Worm (Caenorhabditis elegans): ENCODE results near the gene cyp-32A1.

Gene cyp-32A1

ce11 chrV:7811758-7812157 lies 30.1 kb downstream of the cyp-32A1 start, which contains the start of gene ZK742.4:
TSS of gene ZK742.4 (minus strand) at chrV:7811792.
- no peak for TF ChIP-seq K12H6.12 (tag; optimal IDR thresholded peaks at IDR 0.05)
- no peak for TF ChIP-seq B0336.3 (GFP tag; IDR thresholded peaks at IDR 0.05)
- no peak for TF ChIP-seq ZK185.1 (tag; optimal IDR thresholded peaks at IDR 0.05; ENCODE audit: poor library complexity, severe bottlenecking)
- no peak for TF ChIP-seq aptf-2 (GFP tag; conservative IDR thresholded peaks at IDR 0.05)
- no peak for TF ChIP-seq efl-1 (GFP tag; optimal IDR thresholded peaks at IDR 0.05)
- no peak for TF ChIP-seq F23B12.7 (tag; optimal IDR thresholded peaks at IDR 0.05; ENCODE audit: insufficient read depth)
- no peak for TF ChIP-seq nfyb-1 (GFP tag; IDR thresholded peaks at IDR 0.05)
- TF ChIP-seq lag-1 (GFP tag; IDR thresholded peaks at IDR 0.05), result no peak
- no peak for TF ChIP-seq repo-1 (tag; optimal IDR thresholded peaks at IDR 0.05)
- TF ChIP-seq ceh-100 (GFP tag; IDR thresholded peaks at IDR 0.05), result no peak
- no peak for TF ChIP-seq lin-54 (GFP tag; optimal IDR thresholded peaks at IDR 0.05)
- TF ChIP-seq T26A5.8 (tag; optimal IDR thresholded peaks at IDR 0.05), result no peak
- TF ChIP-seq madf-6 (GFP tag; IDR thresholded peaks at IDR 0.05), result no peak
- TF ChIP-seq sea-2 (GFP tag; IDR thresholded peaks at IDR 0.05), result no peak
- TF ChIP-seq ztf-6 (GFP tag; IDR thresholded peaks at IDR 0.05), result no peak
- TF ChIP-seq snpc-4 (GFP tag; optimal IDR thresholded peaks at IDR 0.05), result no peak
- no peak for TF ChIP-seq snpc-4 (tag; optimal IDR thresholded peaks at IDR 0.05)
- TF ChIP-seq Y95B8A.8 (GFP tag; IDR thresholded peaks at IDR 0.05), result no peak

- TF ChIP-seq B0336.3 (GFP tag; IDR thresholded peaks at IDR 0.05) (peak; percentile 57), pbrm-1 (GFP tag; IDR thresholded peaks at IDR 0.05) (0 out of 2 replicates have a peak, but pooled peaks have one; percentile 52), rcor-1 (GFP tag; IDR thresholded peaks at IDR 0.05) (no peak), akir-1 (GFP tag; optimal IDR thresholded peaks at IDR 0.05) (no peak), Y53F4B.3 (GFP tag; IDR thresholded peaks at IDR 0.05) (no peak), F57A8.1 (GFP tag; optimal IDR thresholded peaks at IDR 0.05) (no peak), egrh-3 (GFP tag; IDR thresholded peaks at IDR 0.05) (no peak), nhr-27 (tag; optimal IDR thresholded peaks at IDR 0.05) (no peak), him-1 (tag; optimal IDR thresholded peaks at IDR 0.05) (peak; percentile 71), lsy-27 (tag; optimal IDR thresholded peaks at IDR 0.05; ENCODE audit: borderline replicate concordance, insufficient read depth) (no peak), F23B12.7 (tag; optimal IDR thresholded peaks at IDR 0.05; ENCODE audit: insufficient read depth) (no peak), ama-1 (optimal IDR thresholded peaks at IDR 0.05) (no peak), ama-1 (GFP tag; optimal IDR thresholded peaks at IDR 0.05) (no peak), madf-6 (GFP tag; IDR thresholded peaks at IDR 0.05) (peak; percentile 57), nhr-120 (GFP tag; IDR thresholded peaks at IDR 0.05) (no peak), egl-44 (GFP tag; IDR thresholded peaks at IDR 0.05) (no peak), ceh-40 (GFP tag; IDR thresholded peaks at IDR 0.05) (no peak), ets-4 (GFP tag; optimal IDR thresholded peaks at IDR 0.05) (no peak), K11D2.4 (GFP tag; IDR thresholded peaks at IDR 0.05) (no peak), Y95B8A.8 (GFP tag; IDR thresholded peaks at IDR 0.05) (no peak), rpc-1 (optimal IDR thresholded peaks at IDR 0.05) (no peak), rpc-1 (tag; optimal IDR thresholded peaks at IDR 0.05) (no peak), Y53G8AR.9 (GFP tag; conservative IDR thresholded peaks at IDR 0.05) (0 out of 2 replicates have a peak, but pooled peaks have one; percentile 50), ztf-25 (GFP tag; IDR thresholded peaks at IDR 0.05) (no peak), nhr-80 (tag; optimal IDR thresholded peaks at IDR 0.05) (no peak), bed-1 (GFP tag; IDR thresholded peaks at IDR 0.05) (no peak), repo-1 (tag; optimal IDR thresholded peaks at IDR 0.05) (peak; percentile 22), lin-54 (GFP tag; optimal IDR thresholded peaks at IDR 0.05) (peak; percentile 34), lir-1 (GFP tag; conservative IDR thresholded peaks at IDR 0.05) (no peak), F22D6.2 (tag; optimal IDR thresholded peaks at IDR 0.05) (no peak), lsl-1 (GFP tag; optimal IDR thresholded peaks at IDR 0.05) (no peak), ekl-4 (GFP tag; IDR thresholded peaks at IDR 0.05) (peak; percentile 66), madf-10 (tag; optimal IDR thresholded peaks at IDR 0.05) (no peak), hrde-1 (tag; optimal IDR thresholded peaks at IDR 0.05; ENCODE audit: borderline replicate concordance) (peak; percentile 53), B0261.1 (tag; optimal IDR thresholded peaks at IDR 0.05) (no peak), nfya-2 (GFP tag; IDR thresholded peaks at IDR 0.05) (no peak), F52B5.7 (tag; optimal IDR thresholded peaks at IDR 0.05) (no peak)
Measured at ce11 chrV:7814601-7815000, 33.0 kb downstream of the cyp-32A1 start, which contains the start of gene ZK742.6. TSS of gene ZK742.6 (minus strand) at chrV:7814942.

Measured in whole organism, young adult.